Worm (Caenorhabditis elegans): ENCODE data around the gene C25F9.5.

ce11 chrV:19416475-19416874 is 5.8 kb upstream of the C25F9.5 start, which contains the start of the genes C25F9.4 and C25F9.9:
- TF ChIP-seq him-1 (tag; optimal IDR thresholded peaks at IDR 0.05) (no peak), dao-5 (tag; optimal IDR thresholded peaks at IDR 0.05) (no peak), W03F9.2 (tag; optimal IDR thresholded peaks at IDR 0.05) (no peak)
